Worm (Caenorhabditis elegans) whole organism, L4 larva: ENCODE results near the gene fbxa-170.

Source experiments
- aly-2 ChIP-seq: sonication (generic microtip); optimal IDR thresholded peaks from 2 replicates; lab custom pipeline; 2018; ENCODE audit warnings: missing biosample characterization, missing genetic modification characterization
- jun-1 ChIP-seq: fragments of 150-350 bp; optimal IDR thresholded peaks from 2 replicates; lab custom pipeline; 2014; ENCODE audit warnings: missing biosample characterization, missing genetic modification reagents, missing genetic modification characterization
- lsy-2 ChIP-seq, 2 experiments: fragments of 150-350 bp in 1 of 2; sonication (generic microtip) in 1 of 2; optimal IDR thresholded peaks; 2 replicates each; lab custom pipeline; 2014 to 2017; ENCODE audit warnings: missing biosample characterization in 2 of 2, missing genetic modification characterization in 2 of 2
- madf-5 ChIP-seq, 2 experiments: fragments of 200-800 bp; sonication (Bioruptor generic); IDR thresholded peaks; 2 replicates each; pipeline ENCODE4 v1.3.6; 2022; ENCODE audit warnings: missing compliant biosample characterization in 2 of 2, missing genetic modification characterization in 2 of 2
- pqm-1 ChIP-seq: sonication (generic microtip); optimal IDR thresholded peaks from 2 replicates; lab custom pipeline; 2017; ENCODE audit warnings: missing biosample characterization, missing genetic modification characterization
- ztf-7 ChIP-seq: fragments of 150-350 bp; optimal IDR thresholded peaks from 2 replicates; lab custom pipeline; 2014; ENCODE audit warnings: missing biosample characterization, missing genetic modification characterization

- TF ChIP-seq madf-5 (GFP tag; IDR thresholded peaks at IDR 0.05; lab: Robert Waterston, UW): no peak
- TF ChIP-seq lsy-2 (tag; optimal IDR thresholded peaks at IDR 0.05; lab: Kevin White, UChicago): no peak
- TF ChIP-seq aly-2: no peak
- TF ChIP-seq jun-1 (tag; lab: Kevin White, UChicago): no peak
- TF ChIP-seq pqm-1 (tag; lab: Kevin White, UChicago): no peak
- TF ChIP-seq ztf-7 (tag; lab: Kevin White, UChicago): no peak
Observed at ce11 chrX:1668748-1669147, 9.2 kb downstream of the fbxa-170 start, which contains the start of gene R09H3.3.
